Worm (Caenorhabditis elegans) whole organism, late embryonic: ENCODE measurements around the gene K04C1.3.

Experiments used
- C08G9.2 ChIP-seq: sonication (generic microtip); optimal IDR thresholded peaks from 2 replicates; lab custom pipeline; 2016; ENCODE audit warnings: mild to moderate bottlenecking, missing genetic modification characterization, moderate library complexity, missing compliant biosample characterization
- C38D4.7 ChIP-seq: fragments of 200-800 bp; sonication (Bioruptor generic); optimal IDR thresholded peaks from 2 replicates; lab custom pipeline; 2018; ENCODE audit warnings: mild to moderate bottlenecking, missing genetic modification characterization, moderate library complexity, missing compliant biosample characterization
- F13H6.1 ChIP-seq: sonication (generic microtip); optimal IDR thresholded peaks from 2 replicates; lab custom pipeline; 2016; ENCODE audit warnings: missing genetic modification characterization, missing compliant biosample characterization
- K02D7.2 ChIP-seq: sonication (generic microtip); optimal IDR thresholded peaks from 2 replicates; lab custom pipeline; 2017; ENCODE audit warnings: mild to moderate bottlenecking, missing genetic modification characterization, missing compliant biosample characterization
- K09A11.1 ChIP-seq: sonication (generic microtip); optimal IDR thresholded peaks from 2 replicates; lab custom pipeline; 2017; ENCODE audit warnings: antibody characterized with exemption, mild to moderate bottlenecking, missing genetic modification characterization, missing compliant biosample characterization; ENCODE audit not compliant: insufficient read depth
- ahr-1 ChIP-seq: sonication (generic microtip); optimal IDR thresholded peaks from 2 replicates; lab custom pipeline; 2016; ENCODE audit warnings: missing genetic modification characterization, missing compliant biosample characterization
- ama-1 ChIP-seq: fragments of 150-350 bp; optimal IDR thresholded peaks from 2 replicates; lab custom pipeline; 2014
- ceh-14 ChIP-seq: sonication (generic microtip); optimal IDR thresholded peaks from 2 replicates; lab custom pipeline; 2016; ENCODE audit warnings: missing genotype, missing genetic modification characterization, missing compliant biosample characterization
- ceh-18 ChIP-seq: sonication (generic microtip); optimal IDR thresholded peaks from 2 replicates; lab custom pipeline; 2016; ENCODE audit warnings: missing genetic modification characterization, missing compliant biosample characterization
- ceh-19 ChIP-seq: fragments of 200-800 bp; sonication (Bioruptor generic); optimal IDR thresholded peaks from 2 replicates; lab custom pipeline; 2018; ENCODE audit warnings: mild to moderate bottlenecking, missing genetic modification characterization, missing compliant biosample characterization
- ceh-2 ChIP-seq: sonication (generic microtip); optimal IDR thresholded peaks from 2 replicates; lab custom pipeline; 2016; ENCODE audit warnings: missing genotype, missing genetic modification characterization, missing compliant biosample characterization
- ceh-22 ChIP-seq: sonication (generic microtip); optimal IDR thresholded peaks from 2 replicates; lab custom pipeline; 2017; ENCODE audit warnings: missing biosample characterization, missing genetic modification characterization
- ceh-30 ChIP-seq: fragments of 150-350 bp; optimal IDR thresholded peaks from 2 replicates; lab custom pipeline; 2014; ENCODE audit warnings: missing biosample characterization, missing genetic modification characterization
- ceh-31 ChIP-seq: sonication (generic microtip); optimal IDR thresholded peaks from 2 replicates; lab custom pipeline; 2016; ENCODE audit warnings: missing genetic modification characterization, missing compliant biosample characterization
- ceh-45 ChIP-seq: fragments of 200-800 bp; sonication (Bioruptor generic); IDR thresholded peaks from 2 replicates; pipeline ENCODE4 v1.3.6; 2022; ENCODE audit warnings: missing genetic modification reagents, missing genetic modification characterization, missing compliant biosample characterization
- ceh-6 ChIP-seq: fragments of 200-800 bp; sonication (Bioruptor generic); optimal IDR thresholded peaks from 2 replicates; lab custom pipeline; 2018; ENCODE audit warnings: mild to moderate bottlenecking, missing genetic modification characterization, missing compliant biosample characterization
- ceh-9 ChIP-seq: sonication (generic microtip); optimal IDR thresholded peaks from 2 replicates; lab custom pipeline; 2016; ENCODE audit warnings: mild to moderate bottlenecking, missing genetic modification characterization, inconsistent platforms, missing compliant biosample characterization
- che-1 ChIP-seq: sonication (generic microtip); optimal IDR thresholded peaks from 2 replicates; lab custom pipeline; 2016; ENCODE audit warnings: mild to moderate bottlenecking, missing genetic modification characterization, missing compliant biosample characterization
- dmd-4 ChIP-seq: sonication (generic microtip); optimal IDR thresholded peaks from 2 replicates; lab custom pipeline; 2016; ENCODE audit warnings: borderline replicate concordance, missing genetic modification characterization, missing compliant biosample characterization
- dve-1 ChIP-seq: sonication (generic microtip); optimal IDR thresholded peaks from 2 replicates; lab custom pipeline; 2017; ENCODE audit warnings: antibody characterized with exemption, mild to moderate bottlenecking, missing genetic modification characterization, missing compliant biosample characterization
- elt-4 ChIP-seq: sonication (generic microtip); optimal IDR thresholded peaks from 2 replicates; lab custom pipeline; 2016; ENCODE audit warnings: missing genetic modification characterization, missing compliant biosample characterization
- ets-4 ChIP-seq: sonication (generic microtip); optimal IDR thresholded peaks from 2 replicates; lab custom pipeline; 2016; ENCODE audit warnings: missing genetic modification characterization, missing compliant biosample characterization
- eyg-1 ChIP-seq: sonication (generic microtip); optimal IDR thresholded peaks from 2 replicates; lab custom pipeline; 2016; ENCODE audit warnings: missing genotype, missing genetic modification characterization, missing compliant biosample characterization
- fkh-10 ChIP-seq: fragments of 150-350 bp; optimal IDR thresholded peaks from 2 replicates; lab custom pipeline; 2014; ENCODE audit warnings: missing biosample characterization, missing genetic modification reagents, missing genetic modification characterization
- fkh-6 ChIP-seq: sonication (generic microtip); optimal IDR thresholded peaks from 2 replicates; lab custom pipeline; 2016; ENCODE audit warnings: missing genetic modification characterization, missing compliant biosample characterization
- gmeb-2 ChIP-seq: sonication (generic microtip); optimal IDR thresholded peaks from 2 replicates; lab custom pipeline; 2016; ENCODE audit warnings: missing genetic modification characterization, inconsistent platforms, missing compliant biosample characterization
- hlh-15 ChIP-seq: sonication (generic microtip); optimal IDR thresholded peaks from 2 replicates; lab custom pipeline; 2016; ENCODE audit warnings: missing genetic modification characterization, missing compliant biosample characterization
- hlh-30 ChIP-seq: sonication (generic microtip); optimal IDR thresholded peaks from 2 replicates; lab custom pipeline; 2017; ENCODE audit warnings: antibody characterized with exemption, missing genetic modification characterization, missing compliant biosample characterization; ENCODE audit not compliant: insufficient read depth
- hlh-6 ChIP-seq: sonication (generic microtip); optimal IDR thresholded peaks from 2 replicates; lab custom pipeline; 2016; ENCODE audit warnings: missing genotype, missing genetic modification characterization, missing compliant biosample characterization
- hlh-8 ChIP-seq: sonication (generic microtip); optimal IDR thresholded peaks from 2 replicates; lab custom pipeline; 2016; ENCODE audit warnings: missing genotype, missing genetic modification characterization, missing compliant biosample characterization
- lim-6 ChIP-seq: sonication (generic microtip); optimal IDR thresholded peaks from 2 replicates; lab custom pipeline; 2016; ENCODE audit warnings: missing genetic modification characterization, missing compliant biosample characterization
- madf-2 ChIP-seq: sonication (generic microtip); optimal IDR thresholded peaks from 2 replicates; lab custom pipeline; 2017; ENCODE audit warnings: missing genetic modification characterization, missing compliant biosample characterization
- mec-3 ChIP-seq: sonication (generic microtip); optimal IDR thresholded peaks from 2 replicates; lab custom pipeline; 2016; ENCODE audit warnings: borderline replicate concordance, missing genetic modification characterization, missing compliant biosample characterization
- nhr-11 ChIP-seq: fragments of 150-350 bp; optimal IDR thresholded peaks from 2 replicates; lab custom pipeline; 2014; ENCODE audit warnings: missing biosample characterization, missing genetic modification characterization
- npax-4 ChIP-seq: sonication (generic microtip); optimal IDR thresholded peaks from 2 replicates; lab custom pipeline; 2016; ENCODE audit warnings: missing genetic modification characterization, missing compliant biosample characterization
- odd-2 ChIP-seq: sonication (generic microtip); optimal IDR thresholded peaks from 2 replicates; lab custom pipeline; 2017; ENCODE audit warnings: antibody characterized with exemption, mild to moderate bottlenecking, missing genetic modification characterization, missing compliant biosample characterization
- pax-1 ChIP-seq: fragments of 150-350 bp; optimal IDR thresholded peaks from 2 replicates; lab custom pipeline; 2014; ENCODE audit warnings: missing biosample characterization, missing genetic modification characterization
- pqm-1 ChIP-seq: sonication (generic microtip); optimal IDR thresholded peaks from 2 replicates; lab custom pipeline; 2016; ENCODE audit warnings: missing genetic modification characterization, missing compliant biosample characterization
- pros-1 ChIP-seq: fragments of 150-350 bp; optimal IDR thresholded peaks from 2 replicates; lab custom pipeline; 2014; ENCODE audit warnings: missing biosample characterization, missing genetic modification reagents, missing genetic modification characterization
- rnt-1 ChIP-seq: sonication (generic microtip); optimal IDR thresholded peaks from 2 replicates; lab custom pipeline; 2016; ENCODE audit warnings: missing genetic modification characterization, missing compliant biosample characterization
- sdc-2 ChIP-seq: sonication (generic microtip); optimal IDR thresholded peaks from 2 replicates; lab custom pipeline; 2016; ENCODE audit warnings: missing genotype, missing genetic modification characterization, missing compliant biosample characterization
- sox-2 ChIP-seq: fragments of 200-800 bp; sonication (Bioruptor generic); IDR thresholded peaks from 2 replicates; pipeline ENCODE4 v1.3.6; 2022; ENCODE audit warnings: missing genetic modification reagents, missing genetic modification characterization, missing compliant biosample characterization
- tbx-7 ChIP-seq: sonication (generic microtip); optimal IDR thresholded peaks from 2 replicates; lab custom pipeline; 2016; ENCODE audit warnings: missing genotype, missing genetic modification characterization, missing compliant biosample characterization
- ttx-3 ChIP-seq: sonication (generic microtip); optimal IDR thresholded peaks from 2 replicates; lab custom pipeline; 2016; ENCODE audit warnings: missing genetic modification reagents, missing genetic modification characterization, missing compliant biosample characterization
- unc-42 ChIP-seq: sonication (generic microtip); optimal IDR thresholded peaks from 2 replicates; lab custom pipeline; 2016; ENCODE audit warnings: missing genotype, missing genetic modification characterization, missing compliant biosample characterization
- zip-5 ChIP-seq: sonication (generic microtip); optimal IDR thresholded peaks from 2 replicates; lab custom pipeline; 2016; ENCODE audit warnings: missing genetic modification characterization, missing compliant biosample characterization
- ztf-16 ChIP-seq: sonication (generic microtip); optimal IDR thresholded peaks from 2 replicates; lab custom pipeline; 2017; ENCODE audit warnings: missing genetic modification characterization, missing compliant biosample characterization

The K04C1.3 gene

ce11 chrX:14267170-14267569 is 24.0 kb upstream of the K04C1.3 start:
- no peak for TF ChIP-seq fkh-6
- TF ChIP-seq ceh-22 (tag; lab: Kevin White, UChicago) = no peak
- no peak for TF ChIP-seq C38D4.7
- TF ChIP-seq ceh-30 (tag; lab: Kevin White, UChicago) = no peak
- no peak for TF ChIP-seq ceh-6 (GFP tag; lab: Kevin White, UChicago)
- TF ChIP-seq hlh-8 (tag; lab: Kevin White, UChicago) = no peak
- no peak for TF ChIP-seq odd-2
- no peak for TF ChIP-seq hlh-15
- no peak for TF ChIP-seq ceh-18 (tag; lab: Kevin White, UChicago)
- TF ChIP-seq hlh-6 = no peak
- TF ChIP-seq F13H6.1 (tag; lab: Kevin White, UChicago) = no peak
- TF ChIP-seq tbx-7 = no peak
- no peak for TF ChIP-seq ceh-2 (tag; lab: Kevin White, UChicago)
- no peak for TF ChIP-seq eyg-1
- no peak for TF ChIP-seq ahr-1 (tag; lab: Kevin White, UChicago)
- no peak for TF ChIP-seq K09A11.1 (tag; lab: Kevin White, UChicago)

ce11 chrX:14263473-14263872 is 20.3 kb upstream of the K04C1.3 start, which contains the start of gene E02H4.8:
TSS of gene E02H4.8 (minus strand) at chrX:14263573.
- TF ChIP-seq F13H6.1 (tag; lab: Kevin White, UChicago) (no peak), ceh-2 (tag; lab: Kevin White, UChicago) (no peak), hlh-30 (tag; lab: Kevin White, UChicago) (no peak), madf-2 (tag; lab: Kevin White, UChicago) (no peak), pqm-1 (tag; lab: Kevin White, UChicago) (no peak), odd-2 (no peak), ceh-14 (tag; lab: Kevin White, UChicago) (no peak), ceh-19 (GFP tag; lab: Kevin White, UChicago) (no peak), ets-4 (tag; lab: Kevin White, UChicago) (no peak), ama-1 (lab: Kevin White, UChicago) (no peak), elt-4 (no peak), sdc-2 (tag; lab: Kevin White, UChicago) (no peak), ceh-22 (tag; lab: Kevin White, UChicago) (no peak), ztf-16 (tag; lab: Kevin White, UChicago) (no peak), pax-1 (tag; lab: Kevin White, UChicago) (no peak), ahr-1 (tag; lab: Kevin White, UChicago) (no peak), eyg-1 (no peak)

ce11 chrX:14257661-14258060 is 14.5 kb upstream of the K04C1.3 start, which contains the start of gene E02H4.4:
TSS of gene E02H4.4 (plus strand) at chrX:14257961.
- TF ChIP-seq ceh-6 (GFP tag; lab: Kevin White, UChicago) = no peak
- no peak for TF ChIP-seq hlh-8 (tag; lab: Kevin White, UChicago)
- no peak for TF ChIP-seq F13H6.1 (tag; lab: Kevin White, UChicago)
- TF ChIP-seq ceh-18 (tag; lab: Kevin White, UChicago) = no peak
- no peak for TF ChIP-seq eyg-1
- no peak for TF ChIP-seq lim-6 (tag; lab: Kevin White, UChicago)
- TF ChIP-seq nhr-11 = no peak
- no peak for TF ChIP-seq npax-4 (tag; lab: Kevin White, UChicago)
- TF ChIP-seq ceh-45 (GFP tag; lab: Robert Waterston, UW) = no peak
- TF ChIP-seq pax-1 (tag; lab: Kevin White, UChicago) = no peak
- no peak for TF ChIP-seq hlh-6
- no peak for TF ChIP-seq C08G9.2 (tag; lab: Kevin White, UChicago)
- no peak for TF ChIP-seq pqm-1 (tag; lab: Kevin White, UChicago)
- no peak for TF ChIP-seq tbx-7
- no peak for TF ChIP-seq unc-42 (tag; lab: Kevin White, UChicago)
- TF ChIP-seq dmd-4 (tag; lab: Kevin White, UChicago) = no peak
- TF ChIP-seq ceh-31 = no peak
- TF ChIP-seq fkh-10 (GFP tag; lab: Kevin White, UChicago) = no peak
- TF ChIP-seq K02D7.2 (tag; lab: Kevin White, UChicago) = no peak

ce11 chrX:14255973-14256372 is 12.8 kb upstream of the K04C1.3 start, which contains the start of gene E02H4.7:
TSS of gene E02H4.7 (plus strand) at chrX:14256273.
- no peak for TF ChIP-seq sox-2
- no peak for TF ChIP-seq ceh-9 (tag; lab: Kevin White, UChicago)
- TF ChIP-seq ceh-18 (tag; lab: Kevin White, UChicago) = no peak
- no peak for TF ChIP-seq fkh-10 (GFP tag; lab: Kevin White, UChicago)
- TF ChIP-seq zip-5 (tag; lab: Kevin White, UChicago) = no peak
- TF ChIP-seq fkh-6 = no peak
- no peak for TF ChIP-seq gmeb-2
- no peak for TF ChIP-seq ets-4 (tag; lab: Kevin White, UChicago)
- TF ChIP-seq dmd-4 (tag; lab: Kevin White, UChicago) = no peak
- no peak for TF ChIP-seq ttx-3 (tag; lab: Kevin White, UChicago)
- TF ChIP-seq pros-1 (tag; lab: Kevin White, UChicago) = no peak
- no peak for TF ChIP-seq mec-3 (tag; lab: Kevin White, UChicago)
- TF ChIP-seq rnt-1 (tag; lab: Kevin White, UChicago) = no peak
- TF ChIP-seq che-1 (tag; lab: Kevin White, UChicago) = no peak
- no peak for TF ChIP-seq ceh-31
- TF ChIP-seq ceh-2 (tag; lab: Kevin White, UChicago) = no peak
- TF ChIP-seq dve-1 (tag; lab: Kevin White, UChicago) = no peak
- no peak for TF ChIP-seq ceh-30 (tag; lab: Kevin White, UChicago)
